Worm (Caenorhabditis elegans) whole organism, L3 larva: Measurements from ENCODE around the gene lpr-3.

ENCODE experiments used
- R02D3.7 ChIP-seq: fragments of 150-350 bp; optimal IDR thresholded peaks from 2 replicates; lab custom pipeline; 2014; ENCODE audit warnings: missing biosample characterization, missing genetic modification characterization
- ZK546.5 ChIP-seq: sonication (generic microtip); optimal IDR thresholded peaks from 2 replicates; lab custom pipeline; 2017; ENCODE audit warnings: missing biosample characterization, missing genetic modification characterization
- ama-1 ChIP-seq: fragments of 150-350 bp; optimal IDR thresholded peaks from 2 replicates; lab custom pipeline; 2018
- ceh-16 ChIP-seq: sonication (generic microtip); optimal IDR thresholded peaks from 2 replicates; lab custom pipeline; 2017; ENCODE audit warnings: missing biosample characterization, missing genetic modification characterization
- ceh-28 ChIP-seq: fragments of 150-350 bp; optimal IDR thresholded peaks from 2 replicates; lab custom pipeline; 2014; ENCODE audit warnings: missing biosample characterization, missing genetic modification reagents, missing genetic modification characterization
- ceh-82 ChIP-seq: fragments of 150-350 bp; optimal IDR thresholded peaks from 2 replicates; lab custom pipeline; 2014; ENCODE audit warnings: missing biosample characterization, missing genetic modification characterization
- ceh-9 ChIP-seq: sonication (generic microtip); optimal IDR thresholded peaks from 2 replicates; lab custom pipeline; 2018; ENCODE audit warnings: missing biosample characterization, missing genetic modification characterization
- egl-27 ChIP-seq: sonication (generic microtip); optimal IDR thresholded peaks from 4 replicates; lab custom pipeline; 2017; ENCODE audit warnings: missing biosample characterization, missing genetic modification reagents, missing genetic modification characterization
- egl-5 ChIP-seq: fragments of 150-350 bp; optimal IDR thresholded peaks from 2 replicates; lab custom pipeline; 2017; ENCODE audit warnings: missing biosample characterization, missing genetic modification reagents, missing genetic modification characterization, inconsistent platforms
- elt-1 ChIP-seq: fragments of 150-350 bp; optimal IDR thresholded peaks from 2 replicates; lab custom pipeline; 2014; ENCODE audit warnings: missing biosample characterization, missing genetic modification characterization
- elt-3 ChIP-seq, 3 experiments: fragments of 150-350 bp in 1 of 3; sonication (generic microtip) in 2 of 3; optimal IDR thresholded peaks; 2 replicates in 2 of 3; 4 replicates in 1 of 3; lab custom pipeline; 2014 to 2017; ENCODE audit warnings: missing biosample characterization in 3 of 3, missing genetic modification characterization in 3 of 3
- eor-1 ChIP-seq, 2 experiments: fragments of 150-350 bp; optimal IDR thresholded peaks; 2 replicates each; lab custom pipeline; 2014 to 2018; ENCODE audit warnings: missing biosample characterization in 2 of 2, missing genetic modification characterization in 2 of 2
- fkh-10 ChIP-seq: sonication (generic microtip); optimal IDR thresholded peaks from 2 replicates; lab custom pipeline; 2017; ENCODE audit warnings: missing biosample characterization, missing genetic modification reagents, missing genetic modification characterization
- fkh-2 ChIP-seq: fragments of 150-350 bp; optimal IDR thresholded peaks from 2 replicates; lab custom pipeline; 2014; ENCODE audit warnings: missing biosample characterization, missing genetic modification reagents, missing genetic modification characterization
- hmg-11 ChIP-seq: sonication (generic microtip); optimal IDR thresholded peaks from 2 replicates; lab custom pipeline; 2016; ENCODE audit warnings: missing genetic modification characterization, missing compliant biosample characterization
- lin-39 ChIP-seq: fragments of 150-350 bp; optimal IDR thresholded peaks from 2 replicates; lab custom pipeline; 2018; ENCODE audit warnings: missing biosample characterization, missing genetic modification reagents, missing genetic modification characterization
- lsy-12 ChIP-seq: sonication (generic microtip); optimal IDR thresholded peaks from 2 replicates; lab custom pipeline; 2016; ENCODE audit warnings: mild to moderate bottlenecking, missing genetic modification characterization, missing compliant biosample characterization
- mdl-1 ChIP-seq: fragments of 150-350 bp; optimal IDR thresholded peaks from 2 replicates; lab custom pipeline; 2014; ENCODE audit warnings: missing biosample characterization, missing genetic modification characterization
- mml-1 ChIP-seq: fragments of 150-350 bp; sonication (generic microtip); optimal IDR thresholded peaks from 3 replicates; lab custom pipeline; 2014; ENCODE audit warnings: missing biosample characterization, missing genetic modification characterization
- nhr-11 ChIP-seq: fragments of 150-350 bp; optimal IDR thresholded peaks from 2 replicates; lab custom pipeline; 2014; ENCODE audit warnings: missing biosample characterization, missing genetic modification characterization
- nhr-12 ChIP-seq: fragments of 150-350 bp; optimal IDR thresholded peaks from 2 replicates; lab custom pipeline; 2014; ENCODE audit warnings: missing biosample characterization, missing genetic modification characterization
- nhr-23 ChIP-seq: fragments of 150-350 bp; optimal IDR thresholded peaks from 2 replicates; lab custom pipeline; 2014; ENCODE audit warnings: missing biosample characterization, missing genetic modification reagents, missing genetic modification characterization
- nhr-237 ChIP-seq: fragments of 150-350 bp; optimal IDR thresholded peaks from 2 replicates; lab custom pipeline; 2014; ENCODE audit warnings: missing biosample characterization, missing genetic modification characterization
- nhr-25 ChIP-seq: sonication (generic microtip); optimal IDR thresholded peaks from 2 replicates; lab custom pipeline; 2017; ENCODE audit warnings: missing biosample characterization, missing genetic modification characterization
- nhr-28 ChIP-seq: fragments of 150-350 bp; optimal IDR thresholded peaks from 2 replicates; lab custom pipeline; 2014; ENCODE audit warnings: missing biosample characterization, missing genetic modification characterization
- nhr-43 ChIP-seq: sonication (generic microtip); optimal IDR thresholded peaks from 2 replicates; lab custom pipeline; 2016; ENCODE audit warnings: mild to moderate bottlenecking, missing genetic modification characterization, missing compliant biosample characterization; ENCODE audit not compliant: poor library complexity, severe bottlenecking
- nhr-76 ChIP-seq: fragments of 150-350 bp; sonication (generic microtip); optimal IDR thresholded peaks from 5 replicates; lab custom pipeline; 2014; ENCODE audit warnings: missing biosample characterization, missing genetic modification characterization
- nhr-77 ChIP-seq: fragments of 150-350 bp; optimal IDR thresholded peaks from 2 replicates; lab custom pipeline; 2014; ENCODE audit warnings: missing biosample characterization, missing genetic modification characterization
- pha-4 ChIP-seq: fragments of 150-350 bp; optimal IDR thresholded peaks from 2 replicates; lab custom pipeline; 2014; ENCODE audit warnings: missing biosample characterization, missing genetic modification reagents, missing genetic modification characterization
- sea-2 ChIP-seq: fragments of 150-350 bp; sonication (generic microtip); optimal IDR thresholded peaks from 4 replicates; lab custom pipeline; 2014; ENCODE audit warnings: missing biosample characterization, missing genetic modification reagents, missing genetic modification characterization
- skn-1 ChIP-seq: fragments of 150-350 bp; optimal IDR thresholded peaks from 2 replicates; lab custom pipeline; 2014; ENCODE audit warnings: missing biosample characterization, missing genetic modification characterization
- snpc-4 ChIP-seq: fragments of 150-350 bp; optimal IDR thresholded peaks from 2 replicates; lab custom pipeline; 2014; ENCODE audit warnings: missing biosample characterization, missing genetic modification characterization
- tbx-2 ChIP-seq: sonication (generic microtip); optimal IDR thresholded peaks from 2 replicates; lab custom pipeline; 2016; ENCODE audit warnings: mild to moderate bottlenecking, missing genetic modification characterization, missing compliant biosample characterization
- unc-39 ChIP-seq: sonication (generic microtip); optimal IDR thresholded peaks from 4 replicates; lab custom pipeline; 2017; ENCODE audit warnings: missing biosample characterization, missing genetic modification characterization
- unc-62 ChIP-seq: fragments of 150-350 bp; sonication (generic microtip); optimal IDR thresholded peaks from 4 replicates; lab custom pipeline; 2014; ENCODE audit warnings: missing biosample characterization, missing genetic modification reagents, missing genetic modification characterization
- zag-1 ChIP-seq: fragments of 150-350 bp; optimal IDR thresholded peaks from 2 replicates; lab custom pipeline; 2014; ENCODE audit warnings: missing biosample characterization, missing genetic modification characterization
- ztf-11 ChIP-seq: fragments of 150-350 bp; optimal IDR thresholded peaks from 2 replicates; lab custom pipeline; 2014; ENCODE audit warnings: missing biosample characterization, missing genetic modification characterization
- ztf-4 ChIP-seq: fragments of 150-350 bp; optimal IDR thresholded peaks from 2 replicates; lab custom pipeline; 2014; ENCODE audit warnings: missing biosample characterization, missing genetic modification characterization

lpr-3 gene

DNA sequence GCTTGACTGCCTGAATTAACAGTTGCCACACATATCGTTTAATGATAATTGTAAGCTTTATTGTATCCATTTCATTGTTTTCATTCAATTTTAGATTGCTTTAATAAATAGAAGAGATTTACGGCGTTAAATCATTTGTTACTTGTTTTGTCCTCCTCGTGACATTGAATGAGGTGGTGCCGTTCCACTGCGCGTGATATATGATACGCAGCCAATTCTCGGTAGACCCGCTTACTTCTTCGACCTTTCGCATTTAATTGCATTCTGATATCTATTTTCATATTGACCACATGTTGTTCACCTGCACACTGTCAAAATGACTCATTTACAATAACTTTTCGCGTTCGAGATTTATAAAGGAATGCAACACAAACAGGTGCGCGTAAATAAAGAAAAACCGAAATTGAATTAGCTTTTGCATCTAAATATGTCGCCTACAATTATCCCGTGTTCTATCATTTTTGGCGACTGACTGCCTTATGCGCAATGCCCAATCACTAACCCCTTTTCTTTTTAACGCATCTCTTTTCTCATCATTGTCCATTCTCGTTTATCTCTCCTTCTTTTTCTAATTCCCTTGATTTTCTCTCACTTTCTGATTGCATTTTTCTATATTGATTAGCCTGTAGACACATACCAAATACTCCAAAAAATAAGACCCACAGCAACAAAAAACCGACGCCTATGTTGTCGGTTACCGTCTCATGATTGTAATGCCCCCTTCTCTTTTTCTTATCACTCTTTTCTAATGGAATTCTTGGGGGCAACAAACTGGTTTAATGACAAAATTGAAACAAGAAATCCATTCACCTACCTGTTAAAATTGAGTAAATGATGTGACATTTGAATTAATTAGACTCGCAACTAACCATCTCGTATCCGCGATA is 42.6 kb upstream of the lpr-3 start:
- TF ChIP-seq nhr-43 (tag; lab: Kevin White, UChicago) (peak; percentile 37), ceh-28 (peak; percentile 25), mdl-1 (tag; lab: Kevin White, UChicago) (no peak), mml-1 (tag; lab: Kevin White, UChicago) (no peak), nhr-25 (tag; lab: Kevin White, UChicago) (peak; percentile 28), nhr-23 (peak; percentile 48), ama-1 (lab: Kevin White, UChicago) (no peak), elt-3 (tag; optimal IDR thresholded peaks at IDR 0.05; lab: Kevin White, UChicago) (peak in 1 of 3 experiments; percentile 50), hmg-11 (tag; lab: Kevin White, UChicago) (no peak), fkh-2 (tag; lab: Kevin White, UChicago) (no peak)

DNA sequence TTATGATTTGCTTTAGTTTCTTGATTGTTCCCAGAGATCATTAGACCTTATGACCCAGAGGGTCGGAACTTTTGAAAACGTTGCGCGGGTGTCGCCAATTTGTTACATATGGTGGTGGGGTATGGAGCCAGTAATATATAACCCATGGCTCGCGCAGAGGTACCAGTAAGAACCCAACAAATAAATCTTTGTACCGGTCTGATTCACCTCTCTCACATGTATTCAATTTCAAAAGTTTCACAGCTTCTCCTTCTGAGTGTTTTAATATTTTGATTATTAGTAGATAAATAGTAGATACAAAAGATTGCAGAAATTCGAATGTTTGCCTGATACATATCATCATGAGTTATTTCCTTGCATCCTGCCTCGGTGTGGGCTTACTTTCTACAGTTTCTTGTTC is 41.1 kb upstream of the lpr-3 start, which contains the start of gene egl-15:
Gene egl-15 (plus strand): TSS at position 301 of the 400 bp plus-strand sequence.
- no peak for TF ChIP-seq sea-2 (GFP tag; lab: Kevin White, UChicago)
- no peak for TF ChIP-seq nhr-23
- TF ChIP-seq nhr-43 (tag; lab: Kevin White, UChicago) = no peak
- no peak for TF ChIP-seq ceh-28
- TF ChIP-seq R02D3.7 = no peak
- no peak for TF ChIP-seq fkh-2 (tag; lab: Kevin White, UChicago)
- TF ChIP-seq ceh-9 (tag; lab: Kevin White, UChicago) = no peak
- no peak for TF ChIP-seq skn-1
- TF ChIP-seq snpc-4 (tag; lab: Kevin White, UChicago) = no peak
- TF ChIP-seq ama-1 (lab: Kevin White, UChicago) = no peak
- no peak for TF ChIP-seq nhr-237 (tag; lab: Kevin White, UChicago)
- no peak for TF ChIP-seq nhr-76 (tag; lab: Kevin White, UChicago)
- no peak for TF ChIP-seq mdl-1 (tag; lab: Kevin White, UChicago)
- no peak for TF ChIP-seq ztf-11 (tag; lab: Kevin White, UChicago)
- no peak for TF ChIP-seq tbx-2 (tag; lab: Kevin White, UChicago)
- no peak for TF ChIP-seq elt-3 (tag; optimal IDR thresholded peaks at IDR 0.05; lab: Kevin White, UChicago)
- TF ChIP-seq pha-4 (tag; lab: Kevin White, UChicago) = no peak
- no peak for TF ChIP-seq egl-27 (tag; lab: Kevin White, UChicago)
- no peak for TF ChIP-seq mml-1 (tag; lab: Kevin White, UChicago)
- no peak for TF ChIP-seq nhr-12 (tag; lab: Kevin White, UChicago)

- no peak for TF ChIP-seq ZK546.5 (tag; lab: Kevin White, UChicago)
- no peak for TF ChIP-seq mdl-1 (tag; lab: Kevin White, UChicago)
- TF ChIP-seq nhr-237 (tag; lab: Kevin White, UChicago) = no peak
- no peak for TF ChIP-seq nhr-23
- TF ChIP-seq egl-5 (tag; lab: Kevin White, UChicago) = no peak
- TF ChIP-seq pha-4 (tag; lab: Kevin White, UChicago) = no peak
- no peak for TF ChIP-seq elt-3 (tag; optimal IDR thresholded peaks at IDR 0.05; lab: Kevin White, UChicago)
- no peak for TF ChIP-seq ceh-9 (tag; lab: Kevin White, UChicago)
- no peak for TF ChIP-seq ama-1 (lab: Kevin White, UChicago)
- no peak for TF ChIP-seq lin-39 (tag; lab: Kevin White, UChicago)
- no peak for TF ChIP-seq nhr-28 (tag; lab: Kevin White, UChicago)
- TF ChIP-seq snpc-4 (tag; lab: Kevin White, UChicago) = no peak
- TF ChIP-seq R02D3.7 = no peak
These were observed 28.6 kb upstream of the lpr-3 start, which contains the start of gene ldb-1 for ce11 chrX:11028617-11029016. ldb-1 (plus strand) TSS chrX:11028917.

ce11 chrX:11031047-11031695 is 26.0 kb upstream of the lpr-3 start:
- TF ChIP-seq nhr-28 (tag; lab: Kevin White, UChicago) = no peak
- TF ChIP-seq fkh-10 (GFP tag; lab: Kevin White, UChicago) = peak; percentile 0
- peak; percentile 82 for TF ChIP-seq ceh-28
- no peak for TF ChIP-seq unc-39 (tag; lab: Kevin White, UChicago)
- TF ChIP-seq nhr-77 = no peak
- peak; percentile 47 for TF ChIP-seq elt-1 (tag; lab: Kevin White, UChicago)
- TF ChIP-seq ama-1 (lab: Kevin White, UChicago) = peak; percentile 76
- TF ChIP-seq nhr-43 (tag; lab: Kevin White, UChicago) = peak; percentile 88
- peak; percentile 90 for TF ChIP-seq tbx-2 (tag; lab: Kevin White, UChicago)
- TF ChIP-seq sea-2 (GFP tag; lab: Kevin White, UChicago) = no peak
- peak; percentile 67 for TF ChIP-seq nhr-11 (tag; lab: Kevin White, UChicago)
- TF ChIP-seq mml-1 (tag; lab: Kevin White, UChicago) = no peak
- TF ChIP-seq hmg-11 (tag; lab: Kevin White, UChicago) = peak; percentile 99
- peak; percentile 44 for TF ChIP-seq ztf-4 (tag; lab: Kevin White, UChicago)
- peak; percentile 56 for TF ChIP-seq mdl-1 (tag; lab: Kevin White, UChicago)
- peak in 2 of 3 experiments; percentile 2 to 3 for TF ChIP-seq elt-3 (tag; optimal IDR thresholded peaks at IDR 0.05; lab: Kevin White, UChicago)
- TF ChIP-seq egl-27 (tag; lab: Kevin White, UChicago) = peak; percentile 76
- no peak for TF ChIP-seq ZK546.5 (tag; lab: Kevin White, UChicago)
- TF ChIP-seq nhr-12 (tag; lab: Kevin White, UChicago) = no peak
- peak; percentile 77 for TF ChIP-seq pha-4 (tag; lab: Kevin White, UChicago)
- TF ChIP-seq eor-1 (tag; optimal IDR thresholded peaks at IDR 0.05; lab: Kevin White, UChicago) = no peak
- peak; percentile 51 for TF ChIP-seq ceh-82 (tag; lab: Kevin White, UChicago)
- TF ChIP-seq snpc-4 (tag; lab: Kevin White, UChicago) = peak; percentile 5
- peak; percentile 79 for TF ChIP-seq lsy-12
- TF ChIP-seq zag-1 (tag; lab: Kevin White, UChicago) = peak; percentile 73
- peak; percentile 94 for TF ChIP-seq nhr-25 (tag; lab: Kevin White, UChicago)
- TF ChIP-seq ceh-16 (tag; lab: Kevin White, UChicago) = no peak
- peak; percentile 73 for TF ChIP-seq unc-62 (GFP tag; lab: Kevin White, UChicago)
- no peak for TF ChIP-seq fkh-2 (tag; lab: Kevin White, UChicago)
